Fruit fly (Drosophila melanogaster): ENCODE data around the gene ringer.

Gene ringer

DNA sequence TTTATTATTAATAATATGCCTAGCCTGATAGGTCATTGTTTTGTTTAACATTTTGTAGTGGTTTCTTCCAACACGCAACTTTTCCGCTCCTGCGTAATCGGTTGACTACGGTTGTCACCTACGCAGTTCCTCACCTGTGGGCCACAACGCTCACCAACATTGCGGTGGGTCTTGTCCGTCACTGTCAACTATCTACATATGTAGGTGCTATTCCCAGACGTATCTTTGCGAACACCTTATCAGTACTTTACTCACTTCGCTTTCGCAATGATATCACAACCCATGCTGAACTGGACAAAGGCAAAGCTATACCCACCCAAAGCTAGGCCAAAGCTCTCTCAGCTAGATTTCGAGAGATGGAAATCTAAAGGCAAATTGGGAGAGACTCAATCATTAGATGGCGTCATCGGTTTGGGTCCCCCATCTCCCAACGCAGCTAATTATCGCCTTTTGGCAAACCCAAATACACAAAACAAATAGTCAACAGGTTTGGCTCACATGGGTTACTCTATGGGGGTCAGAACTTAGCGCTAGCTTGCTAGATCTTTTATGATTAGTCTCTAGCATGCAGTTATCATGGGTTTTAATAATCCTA, 3.0 kb downstream of the ringer start:
- TF ChIP-seq vri (GFP tag; optimal IDR thresholded peaks at IDR 0.05) (peak; percentile 72), CG6792 (GFP tag; optimal IDR thresholded peaks at IDR 0.05) (no peak), Ets96B (tag; optimal IDR thresholded peaks at IDR 0.05) (no peak), CG11294 (GFP tag; IDR thresholded peaks at IDR 0.05) (no peak), eg (GFP tag; IDR thresholded peaks at IDR 0.05) (no peak), Eip78C (GFP tag) (peak; percentile 40), CG11902 (GFP tag; optimal IDR thresholded peaks at IDR 0.05) (no peak), topi (GFP tag; optimal IDR thresholded peaks at IDR 0.05) (no peak), fkh (GFP tag; optimal IDR thresholded peaks at IDR 0.05) (peak; percentile 62), lz (GFP tag; optimal IDR thresholded peaks at IDR 0.05) (no peak)

DNA sequence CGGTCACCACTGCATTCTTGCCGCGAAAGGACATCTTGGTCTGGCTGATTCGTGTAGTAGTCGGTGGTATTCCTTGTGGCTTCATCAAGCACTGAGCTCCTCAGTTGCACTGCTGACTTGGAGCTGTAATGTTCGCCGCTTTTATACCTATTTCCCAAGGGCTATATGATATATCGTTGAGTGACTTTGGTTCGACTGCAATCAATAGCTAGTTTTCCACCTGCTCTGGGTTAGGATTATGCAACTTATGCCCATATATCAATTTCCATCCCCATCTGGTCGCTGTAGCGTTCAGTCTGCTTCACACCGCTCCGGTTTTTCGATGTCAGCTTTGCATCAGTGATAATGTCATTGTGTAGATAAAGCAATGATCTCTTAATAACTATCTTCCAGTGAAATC, 5.0 kb downstream of the ringer start, which contains the start of gene Pdh:
Gene Pdh, minus strand, starts transcription at position 101 of the 400 bp plus-strand sequence.
- peak; percentile 1 for TF ChIP-seq Eip78C (GFP tag)
- TF ChIP-seq CG34406 (GFP tag; optimal IDR thresholded peaks at IDR 0.05) = no peak

DNA sequence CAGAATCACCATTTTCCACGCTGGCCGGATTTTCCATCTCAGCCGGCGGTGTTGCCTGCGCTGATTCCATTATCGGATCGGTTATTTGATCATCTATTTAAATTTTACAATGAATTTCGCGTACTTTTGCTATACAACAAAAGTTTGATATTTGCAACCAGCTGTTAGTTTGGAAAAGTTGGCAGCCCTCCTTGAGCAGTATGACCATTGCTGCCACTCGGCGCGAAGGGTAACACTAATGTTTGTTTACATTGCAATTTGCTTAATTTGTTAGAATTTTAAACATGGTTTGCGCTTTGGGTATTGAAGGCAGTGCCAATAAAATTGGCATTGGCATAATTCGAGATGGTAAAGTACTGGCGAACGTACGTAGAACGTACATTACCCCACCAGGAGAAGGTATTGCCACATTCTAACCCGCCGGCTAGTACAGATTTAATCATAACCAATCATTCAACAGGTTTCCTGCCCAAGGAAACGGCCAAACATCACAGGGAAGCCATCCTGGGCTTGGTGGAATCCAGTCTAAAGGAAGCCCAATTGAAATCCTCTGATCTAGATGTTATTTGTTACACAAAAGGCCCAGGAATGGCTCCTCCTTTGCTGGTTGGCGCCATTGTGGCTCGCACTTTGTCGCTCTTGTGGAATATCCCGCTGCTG, 7.3 kb downstream of the ringer start, which contains the start of the genes Golgin104 and Tcs3:
Gene Golgin104, minus strand, starts transcription at position 182 of the 660 bp plus-strand sequence.
Gene Tcs3, plus strand, starts transcription at position 222 of the 660 bp plus-strand sequence.
- peak; percentile 99 for TF ChIP-seq fkh (GFP tag; optimal IDR thresholded peaks at IDR 0.05)
- TF ChIP-seq CG8319 (GFP tag; optimal IDR thresholded peaks at IDR 0.05) = no peak
- no peak for TF ChIP-seq CG6163 (GFP tag; IDR thresholded peaks at IDR 0.05)
- TF ChIP-seq CG7368 (GFP tag; optimal IDR thresholded peaks at IDR 0.05) = no peak
- no peak for TF ChIP-seq Gug (GFP tag; IDR thresholded peaks at IDR 0.05)
- no peak for TF ChIP-seq Met (GFP tag; optimal IDR thresholded peaks at IDR 0.05)
- TF ChIP-seq Lpt (GFP tag; optimal IDR thresholded peaks at IDR 0.05) = no peak

DNA sequence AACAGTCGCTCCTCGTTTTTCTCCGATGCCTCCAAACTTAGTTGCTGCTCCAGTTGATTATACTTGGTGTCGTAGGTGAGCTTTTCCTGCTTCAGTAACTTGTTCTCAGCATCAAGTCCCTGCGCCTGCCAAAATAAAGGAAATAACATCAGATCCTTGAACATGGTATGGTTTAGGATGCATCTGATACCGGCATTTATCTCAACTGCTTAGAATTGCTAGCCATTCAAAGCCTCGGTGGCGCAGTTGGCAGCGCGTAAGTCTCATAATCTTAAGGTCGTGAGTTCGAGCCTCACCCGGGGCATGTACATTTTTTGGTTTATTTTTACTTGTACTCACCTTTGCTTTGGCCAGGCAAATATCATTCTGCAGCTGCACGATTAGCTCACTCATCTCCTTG, 9.5 kb downstream of the ringer start:
- TF ChIP-seq fkh (GFP tag; optimal IDR thresholded peaks at IDR 0.05) (no peak), CG8632 (GFP tag; optimal IDR thresholded peaks at IDR 0.05) (no peak)

DNA sequence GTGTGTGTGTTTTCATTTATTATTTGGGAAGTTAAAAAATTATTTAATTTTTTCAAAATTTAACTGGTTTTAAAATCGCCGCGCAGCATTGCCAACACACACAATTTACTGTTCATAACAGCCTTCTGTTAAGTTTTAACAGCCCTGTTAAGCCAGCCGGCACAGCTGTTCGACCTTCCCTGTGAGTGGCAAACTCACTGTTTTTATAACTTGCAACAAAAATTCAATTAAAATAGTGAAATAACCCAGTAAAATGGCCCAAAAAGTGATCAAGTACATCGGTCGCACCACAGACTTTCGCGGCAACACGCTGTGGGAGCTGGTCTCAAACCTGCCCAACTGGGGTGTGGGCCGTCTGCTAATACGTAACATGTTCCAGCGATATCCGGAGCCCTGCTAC, 11.3 kb downstream of the ringer start, which contains the start of gene mRpS34:
Gene mRpS34, plus strand, starts transcription at position 161 of the 400 bp plus-strand sequence.
- TF ChIP-seq CG7368 (GFP tag; optimal IDR thresholded peaks at IDR 0.05) (no peak), Ets21C (GFP tag; optimal IDR thresholded peaks at IDR 0.05) (no peak), fd59A (GFP tag; optimal IDR thresholded peaks at IDR 0.05) (no peak), pdm3 (GFP tag; optimal IDR thresholded peaks at IDR 0.05) (no peak), CG10631 (GFP tag; optimal IDR thresholded peaks at IDR 0.05) (no peak), Eip93F (GFP tag; optimal IDR thresholded peaks at IDR 0.05) (no peak), Met (GFP tag; optimal IDR thresholded peaks at IDR 0.05) (no peak), Hr38 (GFP tag; optimal IDR thresholded peaks at IDR 0.05) (no peak), svp (GFP tag) (no peak), eg (GFP tag; IDR thresholded peaks at IDR 0.05) (no peak), Eip78C (GFP tag) (no peak), net (GFP tag; optimal IDR thresholded peaks at IDR 0.05) (no peak), CG1621 (tag; optimal IDR thresholded peaks at IDR 0.05) (no peak), CG11762 (GFP tag; optimal IDR thresholded peaks at IDR 0.05; ENCODE audit: insufficient read depth) (no peak), Hr4 (GFP tag; optimal IDR thresholded peaks at IDR 0.05) (no peak)

DNA sequence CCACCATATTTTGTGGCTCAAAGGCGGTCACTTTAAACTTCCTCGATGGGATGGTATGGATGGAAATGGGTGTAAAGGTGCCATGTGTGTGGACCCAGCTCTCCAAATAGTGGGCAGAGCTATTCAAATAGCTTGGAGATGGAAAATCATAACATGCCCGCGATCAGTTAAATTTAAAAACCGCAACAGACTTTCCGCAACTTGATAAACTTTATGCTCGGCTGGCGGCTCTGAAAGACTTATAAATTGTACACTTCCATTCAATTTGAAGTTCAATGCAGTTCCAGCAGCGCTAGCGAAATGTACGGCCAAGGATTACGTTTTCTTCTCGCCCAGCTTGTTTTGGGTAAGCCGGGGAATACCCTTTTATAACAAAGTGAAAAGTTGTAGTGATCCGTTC, 13.2 kb downstream of the ringer start, which contains the start of gene CG33257:
Gene CG33257, plus strand, starts transcription at position 301 of the 400 bp plus-strand sequence.
- TF ChIP-seq eg (GFP tag; IDR thresholded peaks at IDR 0.05) (no peak), CG9139 (GFP tag; optimal IDR thresholded peaks at IDR 0.05) (no peak), OdsH (GFP tag; optimal IDR thresholded peaks at IDR 0.05) (no peak), CG1621 (tag; optimal IDR thresholded peaks at IDR 0.05) (no peak), pdm3 (GFP tag; optimal IDR thresholded peaks at IDR 0.05) (no peak), Lpt (GFP tag; optimal IDR thresholded peaks at IDR 0.05) (no peak), topi (GFP tag; optimal IDR thresholded peaks at IDR 0.05) (no peak), CG11294 (GFP tag; IDR thresholded peaks at IDR 0.05) (no peak), CG32006 (GFP tag; optimal IDR thresholded peaks at IDR 0.05) (no peak), CG10669 (GFP tag; optimal IDR thresholded peaks at IDR 0.05) (no peak), esn (GFP tag; optimal IDR thresholded peaks at IDR 0.05) (no peak)

Data from whole organism, prepupa.